Fruit fly (Drosophila melanogaster): Measurements from ENCODE around the gene CG13010.
A peak's percentile ranks its signal among the peaks of the same experiment; 100 is the strongest.

Gene CG13010

dm6 chrX:16637106-16637590 lies 41.6 kb downstream of the CG13010 start, which contains the start of gene Rok (continued):
- TF ChIP-seq D (optimal IDR thresholded peaks at IDR 0.05) (no peak), D (GFP tag; optimal IDR thresholded peaks at IDR 0.05) (no peak), Hr78 (GFP tag; optimal IDR thresholded peaks at IDR 0.05) (no peak), CG12942 (GFP tag; optimal IDR thresholded peaks at IDR 0.05) (no peak), Ets97D (GFP tag; optimal IDR thresholded peaks at IDR 0.05) (no peak), CG6175 (GFP tag; IDR thresholded peaks at IDR 0.05) (no peak), dmrt99B (tag; optimal IDR thresholded peaks at IDR 0.05) (no peak), unpg (GFP tag; optimal IDR thresholded peaks at IDR 0.05) (no peak), CG3407 (GFP tag; optimal IDR thresholded peaks at IDR 0.05) (no peak), HmgZ (tag; optimal IDR thresholded peaks at IDR 0.05) (peak; percentile 3), odd (GFP tag; optimal IDR thresholded peaks at IDR 0.05) (no peak), ase (GFP tag; IDR thresholded peaks at IDR 0.05) (no peak), CG30020 (tag; optimal IDR thresholded peaks at IDR 0.05) (peak; percentile 46), sima (GFP tag; optimal IDR thresholded peaks at IDR 0.05) (no peak), row (GFP tag; IDR thresholded peaks at IDR 0.05) (peak; percentile 37; the same call in 2 of the 3 replicates), seq (GFP tag; IDR thresholded peaks at IDR 0.05) (no peak), mld (GFP tag; IDR thresholded peaks at IDR 0.05; ENCODE audit: partially characterized antibody) (0 out of 3 replicates have a peak, but pooled peaks have one; percentile 25), repo (GFP tag; optimal IDR thresholded peaks at IDR 0.05) (no peak), dmrt11E (tag; optimal IDR thresholded peaks at IDR 0.05) (no peak), prd (optimal IDR thresholded peaks at IDR 0.05) (no peak), prd (GFP tag; IDR thresholded peaks at IDR 0.05) (peak; percentile 3; the same call in 1 of the 3 replicates), Abd-B (GFP tag; optimal IDR thresholded peaks at IDR 0.05) (no peak), danr (GFP tag; IDR thresholded peaks at IDR 0.05) (no peak), Sin3A (optimal IDR thresholded peaks at IDR 0.05) (peak; percentile 69), jigr1 (GFP tag; IDR thresholded peaks at IDR 0.05) (no peak), Eip74EF (GFP tag; optimal IDR thresholded peaks at IDR 0.05) (no peak), CG10431 (GFP tag; optimal IDR thresholded peaks at IDR 0.05) (no peak), zen2 (GFP tag; IDR thresholded peaks at IDR 0.05; ENCODE audit: partially characterized antibody) (peak; percentile 61; the same call in 2 of the 3 replicates), bigmax (GFP tag; optimal IDR thresholded peaks at IDR 0.05) (no peak), CG17802 (tag; optimal IDR thresholded peaks at IDR 0.05) (no peak), CG14710 (tag; optimal IDR thresholded peaks at IDR 0.05) (no peak), CG11085 (GFP tag; IDR thresholded peaks at IDR 0.05) (no peak), Bdp1 (GFP tag; optimal IDR thresholded peaks at IDR 0.05) (no peak), Ssrp (tag; optimal IDR thresholded peaks at IDR 0.05) (no peak), Doc3 (GFP tag; IDR thresholded peaks at IDR 0.05; ENCODE audit: partially characterized antibody) (peak; percentile 60; the same call in 1 of the 3 replicates), Myb (GFP tag; optimal IDR thresholded peaks at IDR 0.05) (peak; percentile 16), Max (GFP tag; optimal IDR thresholded peaks at IDR 0.05) (no peak), CG8924 (tag; optimal IDR thresholded peaks at IDR 0.05) (no peak), CG7372 (GFP tag; IDR thresholded peaks at IDR 0.05) (no peak), Hey (tag; optimal IDR thresholded peaks at IDR 0.05) (no peak), Bgb (GFP tag; IDR thresholded peaks at IDR 0.05; ENCODE audit: partially characterized antibody) (peak; percentile 87), chm (GFP tag; IDR thresholded peaks at IDR 0.05) (no peak), Rfx (GFP tag; IDR thresholded peaks at IDR 0.05) (peak; percentile 26; the same call in 1 of the 2 replicates), cad (GFP tag; optimal IDR thresholded peaks at IDR 0.05) (no peak), zfh2 (GFP tag; optimal IDR thresholded peaks at IDR 0.05) (no peak), sqz (GFP tag; optimal IDR thresholded peaks at IDR 0.05) (no peak), bbx (GFP tag; IDR thresholded peaks at IDR 0.05; ENCODE audit: partially characterized antibody) (peak; percentile 89), CG12219 (GFP tag; optimal IDR thresholded peaks at IDR 0.05) (no peak), Drgx (GFP tag; IDR thresholded peaks at IDR 0.05) (no peak), CG11504 (tag; optimal IDR thresholded peaks at IDR 0.05) (no peak), bcd (GFP tag; optimal IDR thresholded peaks at IDR 0.05) (no peak)

All from whole organism, embryonic.